Fruit fly (Drosophila melanogaster) S2 (cell line): ENCODE data around the gene Uxs.

Source experiments
- CG8478 ChIP-seq: fragments of >200 bp; optimal IDR thresholded peaks from 2 replicates; lab custom pipeline; 2018
- CTCF ChIP-seq, 2 experiments: fragments of >200 bp; optimal IDR thresholded peaks; 2 replicates each; lab custom pipeline; 2018

DNA sequence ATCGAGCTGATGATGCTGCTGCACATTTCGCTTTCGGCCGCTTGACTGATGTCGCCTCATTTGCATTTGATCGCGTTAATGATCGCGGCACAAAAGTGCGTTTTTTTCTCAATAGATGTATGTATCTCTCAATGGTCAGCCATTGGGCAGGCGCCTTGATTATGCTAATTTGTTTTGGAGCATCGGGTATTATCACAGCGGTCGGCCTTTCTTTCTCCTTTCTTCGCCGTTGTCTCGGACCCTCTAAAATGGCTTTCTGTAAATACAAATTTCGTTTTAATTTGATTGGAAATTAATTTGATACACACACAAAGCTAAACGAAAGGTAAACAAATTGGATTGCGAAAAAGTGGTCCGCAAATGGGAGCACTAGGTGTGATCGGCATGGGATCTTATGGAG lies 25.4 kb upstream of the Uxs start:
- TF ChIP-seq CG8478 (lab: Kevin White, UChicago) (no peak), CTCF (optimal IDR thresholded peaks at IDR 0.05; lab: Kevin White, UChicago) (no peak)
